Fruit fly (Drosophila melanogaster) whole organism, wandering third instar larva: Measurements from ENCODE around the gene CG14327.
A peak's percentile ranks its signal among the peaks of the same experiment; 100 is the strongest.

Experiments
- Abd-B ChIP-seq: fragments of >200 bp; optimal IDR thresholded peaks from 2 replicates; lab custom pipeline; 2017; ENCODE audit warnings: missing biosample characterization, missing genetic modification characterization
- Sp1 ChIP-seq: fragments of 200-800 bp; sonication (Bioruptor generic); optimal IDR thresholded peaks from 3 replicates; lab custom pipeline; 2019; ENCODE audit warnings: missing biosample characterization, mild to moderate bottlenecking, missing genetic modification characterization, moderate library complexity
- pan ChIP-seq: fragments of >200 bp; optimal IDR thresholded peaks from 2 replicates; lab custom pipeline; 2017
- psq ChIP-seq: fragments of 200-800 bp; sonication (Bioruptor generic); optimal IDR thresholded peaks from 3 replicates; lab custom pipeline; 2017; ENCODE audit warnings: missing biosample characterization, mild to moderate bottlenecking, missing genetic modification characterization, moderate library complexity
- sv ChIP-seq: fragments of 200-800 bp; sonication (Bioruptor generic); optimal IDR thresholded peaks from 3 replicates; lab custom pipeline; 2016; ENCODE audit warnings: missing biosample characterization, missing genetic modification characterization
- usp ChIP-seq: fragments of >200 bp; optimal IDR thresholded peaks from 2 replicates; lab custom pipeline; 2017; ENCODE audit warnings: missing biosample characterization, missing genetic modification characterization
- woc ChIP-seq: sonication (Bioruptor generic); optimal IDR thresholded peaks from 2 replicates; lab custom pipeline; 2016; ENCODE audit warnings: missing biosample characterization, mild to moderate bottlenecking, missing genetic modification characterization

DNA sequence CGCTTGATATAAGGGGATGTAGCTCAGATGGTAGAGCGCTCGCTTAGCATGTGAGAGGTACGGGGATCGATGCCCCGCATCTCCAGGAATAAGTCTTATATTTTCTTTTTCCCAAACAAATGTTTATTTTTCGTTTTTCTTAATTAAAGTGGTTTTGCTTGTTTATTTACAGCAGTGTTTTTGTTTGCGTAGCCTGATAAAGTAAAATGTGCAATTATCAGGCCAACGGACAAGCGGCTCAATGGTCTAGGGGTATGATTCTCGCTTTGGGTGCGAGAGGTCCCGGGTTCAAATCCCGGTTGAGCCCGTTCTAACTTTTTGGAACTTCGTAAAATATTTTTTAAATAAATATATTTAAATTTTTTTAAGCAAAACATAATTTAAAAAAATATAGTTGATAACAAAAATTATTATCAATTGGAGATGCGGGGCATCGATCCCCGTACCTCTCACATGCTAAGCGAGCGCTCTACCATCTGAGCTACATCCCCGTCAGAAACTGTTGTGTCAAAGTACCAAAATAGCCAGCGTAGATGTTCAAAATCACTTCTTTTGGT, 6.3 kb downstream of the CG14327 start:
- TF ChIP-seq psq (GFP tag; lab: Kevin White, UChicago): no peak
- TF ChIP-seq woc (GFP tag; lab: Kevin White, UChicago): no peak
- TF ChIP-seq Sp1 (GFP tag; lab: Kevin White, UChicago): peak; percentile 56
- TF ChIP-seq Abd-B: no peak
- no peak for TF ChIP-seq usp (GFP tag; lab: Kevin White, UChicago)
- no peak for TF ChIP-seq sv (GFP tag; lab: Kevin White, UChicago)
- TF ChIP-seq pan (lab: Kevin White, UChicago): no peak
